Worm (Caenorhabditis elegans) whole organism, mixed stage, embryonic: ENCODE measurements around the gene Y38C1AA.19.

Experiments
- M03D4.4 ChIP-seq: sonication (generic microtip); optimal IDR thresholded peaks from 2 replicates; lab custom pipeline; 2017; ENCODE audit warnings: mild to moderate bottlenecking, missing genetic modification characterization, missing compliant biosample characterization
- bed-3 ChIP-seq: fragments of 200-800 bp; sonication (Bioruptor generic); optimal IDR thresholded peaks from 3 replicates; lab custom pipeline; 2018; ENCODE audit warnings: mild to moderate bottlenecking, missing genetic modification characterization, moderate library complexity, missing compliant biosample characterization
- blmp-1 ChIP-seq: fragments of 150-350 bp; optimal IDR thresholded peaks from 2 replicates; lab custom pipeline; 2014; ENCODE audit warnings: missing biosample characterization, missing genetic modification characterization
- ceh-39 ChIP-seq: fragments of 150-350 bp; optimal IDR thresholded peaks from 2 replicates; lab custom pipeline; 2014; ENCODE audit warnings: missing biosample characterization, missing genetic modification characterization
- ceh-43 ChIP-seq: fragments of 200-800 bp; sonication (Bioruptor generic); optimal IDR thresholded peaks from 2 replicates; lab custom pipeline; 2018; ENCODE audit warnings: mild to moderate bottlenecking, missing genetic modification characterization, moderate library complexity, missing compliant biosample characterization
- ceh-83 ChIP-seq: fragments of 200-800 bp; sonication (Bioruptor generic); optimal IDR thresholded peaks from 2 replicates; lab custom pipeline; 2018; ENCODE audit warnings: mild to moderate bottlenecking, missing genetic modification characterization, missing compliant biosample characterization
- ces-1 ChIP-seq: fragments of 150-350 bp; optimal IDR thresholded peaks from 2 replicates; lab custom pipeline; 2014; ENCODE audit warnings: missing biosample characterization, missing genetic modification reagents, missing genetic modification characterization
- cnd-1 ChIP-seq: fragments of 200-800 bp; sonication (Bioruptor generic); optimal IDR thresholded peaks from 2 replicates; lab custom pipeline; 2018; ENCODE audit warnings: mild to moderate bottlenecking, missing genetic modification characterization, missing compliant biosample characterization
- drap-1 ChIP-seq: fragments of 200-800 bp; sonication (Bioruptor generic); optimal IDR thresholded peaks from 3 replicates; lab custom pipeline; 2018; ENCODE audit warnings: mild to moderate bottlenecking, missing genetic modification characterization, missing compliant biosample characterization
- elt-3 ChIP-seq: fragments of 150-350 bp; optimal IDR thresholded peaks from 2 replicates; lab custom pipeline; 2014; ENCODE audit warnings: missing biosample characterization, missing genetic modification characterization
- flh-1 ChIP-seq: fragments of 200-800 bp; sonication (Bioruptor generic); optimal IDR thresholded peaks from 2 replicates; lab custom pipeline; 2018; ENCODE audit warnings: mild to moderate bottlenecking, missing genetic modification characterization, moderate library complexity, missing compliant biosample characterization
- ham-2 ChIP-seq: fragments of 200-800 bp; sonication (Bioruptor generic); optimal IDR thresholded peaks from 2 replicates; lab custom pipeline; 2018; ENCODE audit warnings: mild to moderate bottlenecking, missing genetic modification characterization, missing compliant biosample characterization
- hlh-1 ChIP-seq: fragments of 150-350 bp; optimal IDR thresholded peaks from 2 replicates; lab custom pipeline; 2014; ENCODE audit warnings: missing biosample characterization, missing genetic modification reagents, missing genetic modification characterization
- lin-13 ChIP-seq: fragments of 150-350 bp; optimal IDR thresholded peaks from 2 replicates; lab custom pipeline; 2014; ENCODE audit warnings: missing biosample characterization, missing genetic modification characterization
- lin-32 ChIP-seq: fragments of 200-800 bp; sonication (Bioruptor generic); optimal IDR thresholded peaks from 2 replicates; lab custom pipeline; 2018; ENCODE audit warnings: mild to moderate bottlenecking, missing genetic modification characterization, missing compliant biosample characterization
- lsy-2 ChIP-seq: fragments of 150-350 bp; optimal IDR thresholded peaks from 2 replicates; lab custom pipeline; 2014; ENCODE audit warnings: missing biosample characterization, missing genetic modification characterization
- mab-5 ChIP-seq: fragments of 150-350 bp; optimal IDR thresholded peaks from 2 replicates; lab custom pipeline; 2014; ENCODE audit warnings: missing biosample characterization, missing genetic modification characterization
- mep-1 ChIP-seq: fragments of 150-350 bp; optimal IDR thresholded peaks from 2 replicates; lab custom pipeline; 2017; ENCODE audit warnings: missing biosample characterization, missing genetic modification reagents, missing genetic modification characterization, inconsistent platforms
- mls-2 ChIP-seq: sonication (generic microtip); optimal IDR thresholded peaks from 2 replicates; lab custom pipeline; 2016; ENCODE audit warnings: mild to moderate bottlenecking, missing genetic modification characterization, moderate library complexity, missing compliant biosample characterization
- nhr-12 ChIP-seq: fragments of 150-350 bp; optimal IDR thresholded peaks from 2 replicates; lab custom pipeline; 2014; ENCODE audit warnings: missing biosample characterization, missing genetic modification characterization
- nhr-2 ChIP-seq: fragments of 150-350 bp; optimal IDR thresholded peaks from 2 replicates; lab custom pipeline; 2014; ENCODE audit warnings: missing biosample characterization, missing genetic modification characterization
- nhr-237 ChIP-seq: fragments of 150-350 bp; optimal IDR thresholded peaks from 2 replicates; lab custom pipeline; 2014; ENCODE audit warnings: missing biosample characterization, missing genetic modification characterization
- nhr-76 ChIP-seq: sonication (generic microtip); optimal IDR thresholded peaks from 2 replicates; lab custom pipeline; 2017; ENCODE audit warnings: missing biosample characterization, missing genetic modification characterization
- pha-4 ChIP-seq: fragments of 150-350 bp; optimal IDR thresholded peaks from 2 replicates; lab custom pipeline; 2018; ENCODE audit warnings: missing biosample characterization, missing genetic modification reagents, missing genetic modification characterization
- sem-2 ChIP-seq: fragments of 200-800 bp; sonication (Bioruptor generic); optimal IDR thresholded peaks from 2 replicates; lab custom pipeline; 2018; ENCODE audit warnings: mild to moderate bottlenecking, missing genetic modification characterization, missing compliant biosample characterization
- snpc-4 ChIP-seq: fragments of 150-350 bp; optimal IDR thresholded peaks from 2 replicates; lab custom pipeline; 2014; ENCODE audit warnings: missing biosample characterization, missing genetic modification characterization
- sptf-1 ChIP-seq: sonication (generic microtip); optimal IDR thresholded peaks from 2 replicates; lab custom pipeline; 2017; ENCODE audit warnings: mild to moderate bottlenecking, missing genetic modification characterization, moderate library complexity, missing compliant biosample characterization
- tbx-8 ChIP-seq: fragments of 200-800 bp; sonication (Bioruptor generic); optimal IDR thresholded peaks from 2 replicates; lab custom pipeline; 2018; ENCODE audit warnings: mild to moderate bottlenecking, missing genetic modification characterization, moderate library complexity, missing compliant biosample characterization
- unc-120 ChIP-seq: sonication (generic microtip); optimal IDR thresholded peaks from 2 replicates; lab custom pipeline; 2017; ENCODE audit warnings: missing genetic modification characterization, missing compliant biosample characterization; ENCODE audit not compliant: poor library complexity, severe bottlenecking
- unc-39 ChIP-seq: fragments of 150-350 bp; optimal IDR thresholded peaks from 2 replicates; lab custom pipeline; 2014; ENCODE audit warnings: missing biosample characterization, missing genetic modification characterization
- zip-8 ChIP-seq: fragments of 150-350 bp; optimal IDR thresholded peaks from 2 replicates; lab custom pipeline; 2014; ENCODE audit warnings: missing biosample characterization, missing genetic modification characterization
- ztf-11 ChIP-seq: fragments of 150-350 bp; optimal IDR thresholded peaks from 2 replicates; lab custom pipeline; 2014; ENCODE audit warnings: missing biosample characterization, missing genetic modification characterization

Y38C1AA.19 gene

ce11 chrIV:194442-194841 lies 34.5 kb downstream of the Y38C1AA.19 start, which contains the start of gene csn-3:
Gene csn-3 (plus strand): TSS chrIV:194742.
- TF ChIP-seq pha-4 (tag; lab: Kevin White, UChicago) (no peak), nhr-237 (no peak), unc-39 (tag; lab: Kevin White, UChicago) (no peak), blmp-1 (tag; lab: Kevin White, UChicago) (no peak), M03D4.4 (tag; lab: Kevin White, UChicago) (no peak), ceh-83 (no peak), unc-120 (tag; lab: Kevin White, UChicago) (no peak), zip-8 (tag; lab: Kevin White, UChicago) (no peak), nhr-2 (no peak), ceh-43 (GFP tag; lab: Kevin White, UChicago) (no peak), mls-2 (no peak), flh-1 (GFP tag; lab: Kevin White, UChicago) (no peak), mep-1 (no peak), elt-3 (tag; lab: Kevin White, UChicago) (no peak), ces-1 (GFP tag; lab: Kevin White, UChicago) (no peak), nhr-76 (tag; lab: Kevin White, UChicago) (no peak), ztf-11 (tag; lab: Kevin White, UChicago) (no peak), sem-2 (GFP tag; lab: Kevin White, UChicago) (no peak)

DNA sequence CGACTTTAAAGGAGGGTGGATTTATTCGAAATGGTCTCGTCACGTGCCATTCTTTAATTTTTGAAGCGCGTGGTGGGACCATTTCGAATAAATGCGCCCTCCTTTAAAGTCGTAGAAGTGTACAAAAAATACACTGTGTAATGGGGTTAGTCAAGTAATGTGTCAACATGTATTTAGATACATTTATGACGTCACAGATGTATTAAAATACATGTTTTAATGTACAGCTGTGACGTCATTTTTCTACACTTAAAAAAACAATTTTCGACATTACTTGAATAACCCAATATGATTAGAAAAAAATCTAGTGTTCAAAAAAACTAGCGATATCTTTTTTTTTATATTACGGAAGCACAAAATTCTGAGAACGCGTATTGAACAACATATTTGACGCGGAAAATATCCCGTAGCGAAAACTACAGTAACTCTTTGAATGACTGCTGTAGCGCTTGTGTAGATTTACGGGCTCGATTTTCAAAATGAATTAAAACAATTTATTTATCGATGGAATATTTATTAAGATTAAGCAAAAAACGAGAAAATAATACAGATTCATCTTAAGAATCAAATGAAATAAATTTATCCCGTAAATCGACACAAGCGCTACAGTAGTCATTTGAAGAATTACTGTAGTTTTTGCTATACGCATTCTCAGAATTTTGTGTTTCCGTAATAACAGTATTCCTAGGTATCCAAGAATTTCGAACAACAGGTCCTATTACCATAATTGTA lies 43.1 kb downstream of the Y38C1AA.19 start, which contains the start of gene gfrp-1:
Gene gfrp-1 (plus strand): TSS at position 682 of the 732 bp plus-strand sequence.
- TF ChIP-seq tbx-8 (GFP tag; lab: Kevin White, UChicago) (no peak), nhr-76 (tag; lab: Kevin White, UChicago) (no peak), zip-8 (tag; lab: Kevin White, UChicago) (peak; percentile 98)

DNA sequence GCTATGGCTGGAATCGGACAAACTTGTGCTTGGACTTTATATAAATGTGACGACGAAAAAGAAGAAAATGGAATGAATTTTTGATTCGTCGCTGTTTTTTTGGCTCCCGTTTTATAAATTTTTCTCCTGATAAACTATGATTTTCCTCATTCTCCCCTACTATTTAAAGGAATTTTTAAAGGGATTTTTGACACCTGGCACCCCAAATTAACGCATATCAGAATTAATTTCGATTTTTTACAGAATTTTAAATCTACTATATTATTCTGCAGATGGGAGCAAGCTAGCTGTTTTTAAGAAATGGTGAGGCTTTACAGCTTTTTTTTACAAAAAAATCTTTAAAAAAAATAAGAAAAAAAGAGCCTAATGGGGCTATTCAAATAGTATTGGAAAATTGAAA lies 45.0 kb downstream of the Y38C1AA.19 start, which contains the start of gene coa-1:
Gene coa-1 (plus strand): TSS at position 301 of the 400 bp plus-strand sequence.
- TF ChIP-seq ceh-39 (tag; lab: Kevin White, UChicago) (no peak), unc-39 (tag; lab: Kevin White, UChicago) (no peak), lsy-2 (tag; lab: Kevin White, UChicago) (no peak), ces-1 (GFP tag; lab: Kevin White, UChicago) (no peak), nhr-2 (no peak), pha-4 (tag; lab: Kevin White, UChicago) (no peak), mep-1 (no peak), blmp-1 (tag; lab: Kevin White, UChicago) (no peak), sem-2 (GFP tag; lab: Kevin White, UChicago) (no peak), unc-120 (tag; lab: Kevin White, UChicago) (no peak), cnd-1 (tag; lab: Kevin White, UChicago) (no peak), nhr-76 (tag; lab: Kevin White, UChicago) (no peak), drap-1 (no peak), ztf-11 (tag; lab: Kevin White, UChicago) (no peak), M03D4.4 (tag; lab: Kevin White, UChicago) (no peak), sptf-1 (tag; lab: Kevin White, UChicago) (no peak), nhr-237 (no peak), lin-13 (no peak), flh-1 (GFP tag; lab: Kevin White, UChicago) (no peak)

ce11 chrIV:207885-208284 lies 47.9 kb downstream of the Y38C1AA.19 start, which contains the start of gene Y38C1AA.1:
Gene Y38C1AA.1 (plus strand): TSS chrIV:208185.
- TF ChIP-seq blmp-1 (tag; lab: Kevin White, UChicago) (no peak), lin-13 (no peak), nhr-12 (tag; lab: Kevin White, UChicago) (no peak), ceh-39 (tag; lab: Kevin White, UChicago) (no peak), lsy-2 (tag; lab: Kevin White, UChicago) (no peak), mls-2 (no peak), cnd-1 (tag; lab: Kevin White, UChicago) (no peak), nhr-237 (no peak), snpc-4 (tag; lab: Kevin White, UChicago) (no peak), ztf-11 (tag; lab: Kevin White, UChicago) (no peak), lin-32 (no peak), flh-1 (GFP tag; lab: Kevin White, UChicago) (no peak), mab-5 (tag; lab: Kevin White, UChicago) (no peak), hlh-1 (tag; lab: Kevin White, UChicago) (no peak), ham-2 (no peak), bed-3 (no peak), unc-39 (tag; lab: Kevin White, UChicago) (no peak)
